Fruit fly (Drosophila melanogaster) whole organism, wandering third instar larva: ENCODE results near the gene Eip63E.

ENCODE experiments used
- Abd-B ChIP-seq: fragments of >200 bp; optimal IDR thresholded peaks from 2 replicates; lab custom pipeline; 2017; ENCODE audit warnings: missing biosample characterization, missing genetic modification characterization
- CG32264 ChIP-seq: fragments of 200-800 bp; sonication (Bioruptor generic); optimal IDR thresholded peaks from 2 replicates; lab custom pipeline; 2016; ENCODE audit warnings: missing biosample characterization, missing genetic modification characterization
- CG9705 ChIP-seq: fragments of 200-800 bp; sonication (Bioruptor generic); optimal IDR thresholded peaks from 2 replicates; lab custom pipeline; 2018; ENCODE audit warnings: missing biosample characterization, mild to moderate bottlenecking, missing genetic modification characterization
- CrebA ChIP-seq: fragments of 200-800 bp; sonication (Bioruptor generic); optimal IDR thresholded peaks from 2 replicates; lab custom pipeline; 2016; ENCODE audit warnings: missing biosample characterization, mild to moderate bottlenecking, missing genetic modification characterization, borderline replicate concordance
- Dfd ChIP-seq: fragments of >200 bp; optimal IDR thresholded peaks from 2 replicates; lab custom pipeline; 2017; ENCODE audit warnings: missing biosample characterization, missing genetic modification characterization
- Dif ChIP-seq: fragments of 200-275, 200-300 bp; sonication (Bioruptor generic); optimal IDR thresholded peaks from 2 replicates; lab custom pipeline; 2018; ENCODE audit warnings: missing biosample characterization, missing genetic modification characterization; ENCODE audit not compliant: partially characterized antibody
- GATAd ChIP-seq: sonication (Bioruptor generic); optimal IDR thresholded peaks from 2 replicates; lab custom pipeline; 2016; ENCODE audit warnings: missing biosample characterization, missing genetic modification characterization
- Hnf4 ChIP-seq: fragments of 200-800 bp; sonication (Bioruptor generic); optimal IDR thresholded peaks from 2 replicates; lab custom pipeline; 2016; ENCODE audit warnings: missing biosample characterization, mild to moderate bottlenecking, missing genetic modification characterization
- Hr78 ChIP-seq: fragments of >200 bp; optimal IDR thresholded peaks from 2 replicates; lab custom pipeline; 2017; ENCODE audit warnings: missing biosample characterization, missing genetic modification characterization
- Hr83 ChIP-seq: fragments of 200-300 bp; sonication (Bioruptor generic); optimal IDR thresholded peaks from 2 replicates; lab custom pipeline; 2016; ENCODE audit warnings: missing biosample characterization, mild to moderate bottlenecking, missing genetic modification characterization, moderate library complexity; ENCODE audit not compliant: poor library complexity, severe bottlenecking
- Jra ChIP-seq: sonication (Bioruptor generic); optimal IDR thresholded peaks from 2 replicates; lab custom pipeline; 2016; ENCODE audit warnings: missing biosample characterization, missing genetic modification characterization
- Mio ChIP-seq: sonication (Bioruptor generic); optimal IDR thresholded peaks from 2 replicates; lab custom pipeline; 2016; ENCODE audit warnings: missing biosample characterization, missing genetic modification characterization
- Myc ChIP-seq: fragments of >200 bp; optimal IDR thresholded peaks from 2 replicates; lab custom pipeline; 2017
- N ChIP-seq: fragments of >200 bp; optimal IDR thresholded peaks from 2 replicates; lab custom pipeline; 2018; ENCODE audit warnings: missing biosample characterization, missing external identifiers, missing genetic modification characterization
- OdsH ChIP-seq: fragments of 200-800 bp; sonication (Bioruptor generic); optimal IDR thresholded peaks from 2 replicates; lab custom pipeline; 2016; ENCODE audit warnings: missing biosample characterization, mild to moderate bottlenecking, missing genetic modification characterization
- Rel ChIP-seq, 2 experiments: fragments of 200-800 bp; sonication (Bioruptor generic) in 1 of 2; optimal IDR thresholded peaks; 2 replicates in 1 of 2; 3 replicates in 1 of 2; lab custom pipeline; 2016 to 2019; ENCODE audit warnings: mild to moderate bottlenecking in 2 of 2, missing biosample characterization in 2 of 2, missing genetic modification characterization in 2 of 2, moderate library complexity in 1 of 2
- br ChIP-seq: fragments of 200-800 bp; sonication (Bioruptor generic); optimal IDR thresholded peaks from 2 replicates; lab custom pipeline; 2016; ENCODE audit warnings: missing biosample characterization, missing genetic modification characterization
- brk ChIP-seq: fragments of 200-800 bp; sonication (Bioruptor generic); optimal IDR thresholded peaks from 2 replicates; lab custom pipeline; 2016; ENCODE audit warnings: missing biosample characterization, mild to moderate bottlenecking, missing genetic modification characterization
- dl ChIP-seq, 2 experiments: fragments of 175-275, 200-275 bp in 1 of 2; fragments of 200-275 bp in 1 of 2; sonication (Bioruptor generic); optimal IDR thresholded peaks; lab custom pipeline; 2018; ENCODE audit warnings: mild to moderate bottlenecking in 2 of 2, missing biosample characterization in 2 of 2, missing genetic modification characterization in 2 of 2, moderate library complexity in 2 of 2; ENCODE audit not compliant: partially characterized antibody in 2 of 2, insufficient read depth in 1 of 2
- dmrt93B ChIP-seq: fragments of 200-800 bp; sonication (Bioruptor generic); optimal IDR thresholded peaks from 2 replicates; lab custom pipeline; 2018; ENCODE audit warnings: missing biosample characterization, mild to moderate bottlenecking, missing genetic modification characterization
- dsf ChIP-seq: sonication (Bioruptor generic); optimal IDR thresholded peaks from 2 replicates; lab custom pipeline; 2016; ENCODE audit warnings: missing biosample characterization, missing genetic modification characterization, borderline replicate concordance
- ey ChIP-seq: fragments of 200-800 bp; sonication (Bioruptor generic); optimal IDR thresholded peaks from 2 replicates; lab custom pipeline; 2016; ENCODE audit warnings: missing biosample characterization, missing genetic modification characterization
- foxo ChIP-seq, 2 experiments: fragments of 200-800 bp; sonication (Bioruptor generic); optimal IDR thresholded peaks; 2 replicates in 1 of 2; 3 replicates in 1 of 2; lab custom pipeline; 2016 to 2017; ENCODE audit warnings: missing biosample characterization in 2 of 2, missing genetic modification characterization in 2 of 2
- fru ChIP-seq: fragments of 200-800 bp; sonication (Bioruptor generic); optimal IDR thresholded peaks from 3 replicates; lab custom pipeline; 2016; ENCODE audit warnings: missing biosample characterization, mild to moderate bottlenecking, missing genetic modification characterization
- h ChIP-seq: fragments of 200-800 bp; sonication (Bioruptor generic); optimal IDR thresholded peaks from 3 replicates; lab custom pipeline; 2016; ENCODE audit warnings: missing biosample characterization, mild to moderate bottlenecking, missing genetic modification characterization
- jim ChIP-seq: fragments of 175-275, 200-325 bp; sonication (Bioruptor generic); optimal IDR thresholded peaks from 2 replicates; lab custom pipeline; 2016; ENCODE audit warnings: missing biosample characterization, mild to moderate bottlenecking, missing genetic modification characterization
- pan ChIP-seq: fragments of >200 bp; optimal IDR thresholded peaks from 2 replicates; lab custom pipeline; 2017
- psq ChIP-seq: fragments of 200-800 bp; sonication (Bioruptor generic); optimal IDR thresholded peaks from 3 replicates; lab custom pipeline; 2017; ENCODE audit warnings: missing biosample characterization, mild to moderate bottlenecking, missing genetic modification characterization, moderate library complexity
- sage ChIP-seq: fragments of 200-800 bp; sonication (Bioruptor generic); optimal IDR thresholded peaks from 2 replicates; lab custom pipeline; 2016; ENCODE audit warnings: missing biosample characterization, mild to moderate bottlenecking, missing genetic modification characterization
- sv ChIP-seq: fragments of 200-800 bp; sonication (Bioruptor generic); optimal IDR thresholded peaks from 3 replicates; lab custom pipeline; 2016; ENCODE audit warnings: missing biosample characterization, missing genetic modification characterization
- usp ChIP-seq: fragments of >200 bp; optimal IDR thresholded peaks from 2 replicates; lab custom pipeline; 2017; ENCODE audit warnings: missing biosample characterization, missing genetic modification characterization
- woc ChIP-seq: sonication (Bioruptor generic); optimal IDR thresholded peaks from 2 replicates; lab custom pipeline; 2016; ENCODE audit warnings: missing biosample characterization, mild to moderate bottlenecking, missing genetic modification characterization

Gene Eip63E

dm6 chr3L:3644337-3645027 lies 128.9 kb downstream of the Eip63E start:
- TF ChIP-seq foxo (GFP tag; optimal IDR thresholded peaks at IDR 0.05; lab: Kevin White, UChicago): no peak
- TF ChIP-seq Dfd (GFP tag; lab: Kevin White, UChicago): peak; percentile 95
- TF ChIP-seq, all 38 proteins: peak for 1

dm6 chr3L:3645628-3646360 lies 130.2 kb downstream of the Eip63E start:
- TF ChIP-seq Abd-B (GFP tag; lab: Kevin White, UChicago): no peak
- peak; percentile 90 for TF ChIP-seq Dfd (GFP tag; lab: Kevin White, UChicago)

- TF ChIP-seq Myc (lab: Kevin White, UChicago) (no peak), usp (GFP tag; lab: Kevin White, UChicago) (no peak), Abd-B (GFP tag; lab: Kevin White, UChicago) (no peak), sv (GFP tag; lab: Kevin White, UChicago) (no peak), Dfd (GFP tag; lab: Kevin White, UChicago) (peak; percentile 52), psq (GFP tag; lab: Kevin White, UChicago) (no peak), Dif (GFP tag; lab: Kevin White, UChicago) (no peak)
Measured at dm6 chr3L:3646361-3646759, 130.8 kb downstream of the Eip63E start.

- no peak for TF ChIP-seq CrebA (GFP tag; lab: Kevin White, UChicago)
- no peak for TF ChIP-seq usp (GFP tag; lab: Kevin White, UChicago)
- TF ChIP-seq psq (GFP tag; lab: Kevin White, UChicago): no peak
- no peak for TF ChIP-seq Rel (GFP tag; optimal IDR thresholded peaks at IDR 0.05; lab: Kevin White, UChicago)
- TF ChIP-seq Rel (tag; optimal IDR thresholded peaks at IDR 0.05; lab: Kevin White, UChicago): no peak
- TF ChIP-seq dmrt93B (GFP tag; lab: Kevin White, UChicago): no peak
- TF ChIP-seq sage (GFP tag; lab: Kevin White, UChicago): no peak
- no peak for TF ChIP-seq Mio (GFP tag; lab: Kevin White, UChicago)
- TF ChIP-seq Jra (GFP tag; lab: Kevin White, UChicago): no peak
- no peak for TF ChIP-seq jim (GFP tag; lab: Kevin White, UChicago)
- TF ChIP-seq foxo (GFP tag; optimal IDR thresholded peaks at IDR 0.05; lab: Kevin White, UChicago): peak in 1 of 2 experiments; percentile 11
- TF ChIP-seq brk: no peak
- TF ChIP-seq pan (lab: Kevin White, UChicago): no peak
- TF ChIP-seq h (GFP tag; lab: Kevin White, UChicago): peak; percentile 24
- TF ChIP-seq N (GFP tag; lab: Kevin White, UChicago): no peak
- peak; percentile 1 for TF ChIP-seq ey
- no peak for TF ChIP-seq dl (GFP tag; optimal IDR thresholded peaks at IDR 0.05; lab: Kevin White, UChicago; ENCODE audit: insufficient read depth in 1 of 2, partially characterized antibody in 2 of 2)
- TF ChIP-seq CG9705 (GFP tag; lab: Kevin White, UChicago): no peak
- TF ChIP-seq br (GFP tag; lab: Kevin White, UChicago): no peak
- no peak for TF ChIP-seq Hr78 (GFP tag; lab: Kevin White, UChicago)
- no peak for TF ChIP-seq Hr83 (GFP tag; lab: Kevin White, UChicago)
- TF ChIP-seq Myc (lab: Kevin White, UChicago): no peak
- TF ChIP-seq CG32264 (GFP tag; lab: Kevin White, UChicago): no peak
- TF ChIP-seq Dif (GFP tag; lab: Kevin White, UChicago): no peak
- TF ChIP-seq OdsH (GFP tag; lab: Kevin White, UChicago): peak; percentile 7
- TF ChIP-seq dsf (GFP tag; lab: Kevin White, UChicago): no peak
- TF ChIP-seq GATAd (GFP tag; lab: Kevin White, UChicago): no peak
- no peak for TF ChIP-seq Abd-B (GFP tag; lab: Kevin White, UChicago)
- peak; percentile 8 for TF ChIP-seq fru
- TF ChIP-seq woc (GFP tag; lab: Kevin White, UChicago): no peak
- TF ChIP-seq Hnf4 (GFP tag; lab: Kevin White, UChicago): no peak
Measured at dm6 chr3L:3649527-3649926, 134.0 kb downstream of the Eip63E start.
